Worm (Caenorhabditis elegans) whole organism, L3 larva: ENCODE data around the gene sru-38.
A peak's percentile ranks its signal among the peaks of the same experiment; 100 is the strongest.

Experiments
- R02D3.7 ChIP-seq: fragments of 150-350 bp; optimal IDR thresholded peaks from 2 replicates; lab custom pipeline; 2014; ENCODE audit warnings: missing biosample characterization, missing genetic modification characterization
- ZK546.5 ChIP-seq: sonication (generic microtip); optimal IDR thresholded peaks from 2 replicates; lab custom pipeline; 2017; ENCODE audit warnings: missing biosample characterization, missing genetic modification characterization
- aly-2 ChIP-seq: fragments of 150-350 bp; optimal IDR thresholded peaks from 2 replicates; lab custom pipeline; 2014; ENCODE audit warnings: missing biosample characterization, missing genetic modification characterization
- ama-1 ChIP-seq: fragments of 150-350 bp; optimal IDR thresholded peaks from 2 replicates; lab custom pipeline; 2018
- ceh-16 ChIP-seq: sonication (generic microtip); optimal IDR thresholded peaks from 2 replicates; lab custom pipeline; 2017; ENCODE audit warnings: missing biosample characterization, missing genetic modification characterization
- ceh-28 ChIP-seq: fragments of 150-350 bp; optimal IDR thresholded peaks from 2 replicates; lab custom pipeline; 2014; ENCODE audit warnings: missing biosample characterization, missing genetic modification reagents, missing genetic modification characterization
- ceh-82 ChIP-seq: fragments of 150-350 bp; optimal IDR thresholded peaks from 2 replicates; lab custom pipeline; 2014; ENCODE audit warnings: missing biosample characterization, missing genetic modification characterization
- daf-12 ChIP-seq: fragments of 150-350 bp; optimal IDR thresholded peaks from 2 replicates; lab custom pipeline; 2014; ENCODE audit warnings: missing biosample characterization, missing genetic modification reagents, missing genetic modification characterization
- egl-5 ChIP-seq: fragments of 150-350 bp; optimal IDR thresholded peaks from 2 replicates; lab custom pipeline; 2017; ENCODE audit warnings: missing biosample characterization, missing genetic modification reagents, missing genetic modification characterization, inconsistent platforms
- elt-1 ChIP-seq: fragments of 150-350 bp; optimal IDR thresholded peaks from 2 replicates; lab custom pipeline; 2014; ENCODE audit warnings: missing biosample characterization, missing genetic modification characterization
- elt-2 ChIP-seq: sonication (generic microtip); optimal IDR thresholded peaks from 2 replicates; lab custom pipeline; 2016; ENCODE audit warnings: missing genetic modification reagents, mild to moderate bottlenecking, missing genetic modification characterization, missing compliant biosample characterization
- elt-3 ChIP-seq, 3 experiments: fragments of 150-350 bp in 1 of 3; sonication (generic microtip) in 2 of 3; optimal IDR thresholded peaks; 2 replicates in 2 of 3; 4 replicates in 1 of 3; lab custom pipeline; 2014 to 2017; ENCODE audit warnings: missing biosample characterization in 3 of 3, missing genetic modification characterization in 3 of 3
- eor-1 ChIP-seq, 2 experiments: fragments of 150-350 bp; optimal IDR thresholded peaks; 2 replicates each; lab custom pipeline; 2014 to 2018; ENCODE audit warnings: missing biosample characterization in 2 of 2, missing genetic modification characterization in 2 of 2
- fkh-10 ChIP-seq: sonication (generic microtip); optimal IDR thresholded peaks from 2 replicates; lab custom pipeline; 2017; ENCODE audit warnings: missing biosample characterization, missing genetic modification reagents, missing genetic modification characterization
- fkh-2 ChIP-seq: fragments of 150-350 bp; optimal IDR thresholded peaks from 2 replicates; lab custom pipeline; 2014; ENCODE audit warnings: missing biosample characterization, missing genetic modification reagents, missing genetic modification characterization
- fos-1 ChIP-seq: fragments of 150-350 bp; optimal IDR thresholded peaks from 2 replicates; lab custom pipeline; 2014; ENCODE audit warnings: missing biosample characterization, missing genetic modification characterization
- hmg-11 ChIP-seq: sonication (generic microtip); optimal IDR thresholded peaks from 2 replicates; lab custom pipeline; 2016; ENCODE audit warnings: missing genetic modification characterization, missing compliant biosample characterization
- jun-1 ChIP-seq: fragments of 150-350 bp; optimal IDR thresholded peaks from 2 replicates; lab custom pipeline; 2014; ENCODE audit warnings: missing biosample characterization, missing genetic modification reagents, missing genetic modification characterization
- lin-15B ChIP-seq: fragments of 150-350 bp; optimal IDR thresholded peaks from 2 replicates; lab custom pipeline; 2014; ENCODE audit warnings: missing biosample characterization, missing genetic modification characterization
- lin-39 ChIP-seq: fragments of 150-350 bp; optimal IDR thresholded peaks from 2 replicates; lab custom pipeline; 2018; ENCODE audit warnings: missing biosample characterization, missing genetic modification reagents, missing genetic modification characterization
- lsy-12 ChIP-seq: sonication (generic microtip); optimal IDR thresholded peaks from 2 replicates; lab custom pipeline; 2016; ENCODE audit warnings: mild to moderate bottlenecking, missing genetic modification characterization, missing compliant biosample characterization
- mml-1 ChIP-seq: fragments of 150-350 bp; sonication (generic microtip); optimal IDR thresholded peaks from 3 replicates; lab custom pipeline; 2014; ENCODE audit warnings: missing biosample characterization, missing genetic modification characterization
- nfya-1 ChIP-seq: sonication (generic microtip); optimal IDR thresholded peaks from 2 replicates; lab custom pipeline; 2017; ENCODE audit warnings: missing genetic modification characterization, mild to moderate bottlenecking, missing compliant biosample characterization, antibody characterized with exemption, moderate library complexity; ENCODE audit not compliant: insufficient read depth
- nhr-11 ChIP-seq: fragments of 150-350 bp; optimal IDR thresholded peaks from 2 replicates; lab custom pipeline; 2014; ENCODE audit warnings: missing biosample characterization, missing genetic modification characterization
- nhr-12 ChIP-seq: fragments of 150-350 bp; optimal IDR thresholded peaks from 2 replicates; lab custom pipeline; 2014; ENCODE audit warnings: missing biosample characterization, missing genetic modification characterization
- nhr-23 ChIP-seq: fragments of 150-350 bp; optimal IDR thresholded peaks from 2 replicates; lab custom pipeline; 2014; ENCODE audit warnings: missing biosample characterization, missing genetic modification reagents, missing genetic modification characterization
- nhr-237 ChIP-seq: fragments of 150-350 bp; optimal IDR thresholded peaks from 2 replicates; lab custom pipeline; 2014; ENCODE audit warnings: missing biosample characterization, missing genetic modification characterization
- nhr-25 ChIP-seq: sonication (generic microtip); optimal IDR thresholded peaks from 2 replicates; lab custom pipeline; 2017; ENCODE audit warnings: missing biosample characterization, missing genetic modification characterization
- nhr-28 ChIP-seq: fragments of 150-350 bp; optimal IDR thresholded peaks from 2 replicates; lab custom pipeline; 2014; ENCODE audit warnings: missing biosample characterization, missing genetic modification characterization
- nhr-43 ChIP-seq: sonication (generic microtip); optimal IDR thresholded peaks from 2 replicates; lab custom pipeline; 2016; ENCODE audit warnings: mild to moderate bottlenecking, missing genetic modification characterization, missing compliant biosample characterization; ENCODE audit not compliant: poor library complexity, severe bottlenecking
- nhr-67 ChIP-seq: fragments of 150-350 bp; optimal IDR thresholded peaks from 2 replicates; lab custom pipeline; 2014; ENCODE audit warnings: missing biosample characterization, missing genetic modification characterization
- nhr-76 ChIP-seq: fragments of 150-350 bp; sonication (generic microtip); optimal IDR thresholded peaks from 5 replicates; lab custom pipeline; 2014; ENCODE audit warnings: missing biosample characterization, missing genetic modification characterization
- nhr-77 ChIP-seq: fragments of 150-350 bp; optimal IDR thresholded peaks from 2 replicates; lab custom pipeline; 2014; ENCODE audit warnings: missing biosample characterization, missing genetic modification characterization
- pha-4 ChIP-seq: fragments of 150-350 bp; optimal IDR thresholded peaks from 2 replicates; lab custom pipeline; 2014; ENCODE audit warnings: missing biosample characterization, missing genetic modification reagents, missing genetic modification characterization
- pqm-1 ChIP-seq: fragments of 150-350 bp; optimal IDR thresholded peaks from 2 replicates; lab custom pipeline; 2017; ENCODE audit warnings: missing biosample characterization, missing genetic modification characterization, inconsistent platforms
- skn-1 ChIP-seq: fragments of 150-350 bp; optimal IDR thresholded peaks from 2 replicates; lab custom pipeline; 2014; ENCODE audit warnings: missing biosample characterization, missing genetic modification characterization
- snpc-4 ChIP-seq: fragments of 150-350 bp; optimal IDR thresholded peaks from 2 replicates; lab custom pipeline; 2014; ENCODE audit warnings: missing biosample characterization, missing genetic modification characterization
- tbx-2 ChIP-seq: sonication (generic microtip); optimal IDR thresholded peaks from 2 replicates; lab custom pipeline; 2016; ENCODE audit warnings: mild to moderate bottlenecking, missing genetic modification characterization, missing compliant biosample characterization
- unc-39 ChIP-seq: sonication (generic microtip); optimal IDR thresholded peaks from 4 replicates; lab custom pipeline; 2017; ENCODE audit warnings: missing biosample characterization, missing genetic modification characterization
- unc-62 ChIP-seq: fragments of 150-350 bp; sonication (generic microtip); optimal IDR thresholded peaks from 4 replicates; lab custom pipeline; 2014; ENCODE audit warnings: missing biosample characterization, missing genetic modification reagents, missing genetic modification characterization
- zag-1 ChIP-seq: fragments of 150-350 bp; optimal IDR thresholded peaks from 2 replicates; lab custom pipeline; 2014; ENCODE audit warnings: missing biosample characterization, missing genetic modification characterization
- ztf-11 ChIP-seq: fragments of 150-350 bp; optimal IDR thresholded peaks from 2 replicates; lab custom pipeline; 2014; ENCODE audit warnings: missing biosample characterization, missing genetic modification characterization
- ztf-4 ChIP-seq: fragments of 150-350 bp; optimal IDR thresholded peaks from 2 replicates; lab custom pipeline; 2014; ENCODE audit warnings: missing biosample characterization, missing genetic modification characterization

Gene sru-38

ce11 chrV:9860337-9860736 is 24.5 kb upstream of the sru-38 start:
- TF ChIP-seq lsy-12 (peak; percentile 80), ztf-4 (no peak), nfya-1 (tag; lab: Kevin White, UChicago) (peak; percentile 99), nhr-76 (tag; lab: Kevin White, UChicago) (no peak)

ce11 chrV:9859863-9860262 is 24.0 kb upstream of the sru-38 start, which contains the start of gene lsy-12:
Gene lsy-12, minus strand, starts transcription at chrV:9859963.
- TF ChIP-seq pqm-1 (tag; lab: Kevin White, UChicago), result no peak
- TF ChIP-seq skn-1, result no peak
- no peak for TF ChIP-seq daf-12 (tag; lab: Kevin White, UChicago)
- TF ChIP-seq unc-62 (GFP tag; lab: Kevin White, UChicago), result no peak
- TF ChIP-seq lin-15B (tag; lab: Kevin White, UChicago), result no peak
- TF ChIP-seq eor-1 (tag; optimal IDR thresholded peaks at IDR 0.05; lab: Kevin White, UChicago), result no peak
- no peak for TF ChIP-seq elt-3 (tag; optimal IDR thresholded peaks at IDR 0.05; lab: Kevin White, UChicago)
- TF ChIP-seq elt-1 (tag; lab: Kevin White, UChicago), result no peak
- TF ChIP-seq nhr-237 (tag; lab: Kevin White, UChicago), result no peak
- no peak for TF ChIP-seq fos-1
- no peak for TF ChIP-seq nhr-67 (tag; lab: Kevin White, UChicago)
- no peak for TF ChIP-seq nhr-25 (tag; lab: Kevin White, UChicago)
- no peak for TF ChIP-seq hmg-11 (tag; lab: Kevin White, UChicago)
- no peak for TF ChIP-seq ceh-16 (tag; lab: Kevin White, UChicago)
- no peak for TF ChIP-seq ZK546.5 (tag; lab: Kevin White, UChicago)
- TF ChIP-seq fkh-2 (tag; lab: Kevin White, UChicago), result no peak

ce11 chrV:9856978-9857377 is 21.1 kb upstream of the sru-38 start:
- TF ChIP-seq ztf-11 (tag; lab: Kevin White, UChicago) (no peak), elt-2 (tag; lab: Kevin White, UChicago) (peak; percentile 60), ama-1 (no peak), ZK546.5 (tag; lab: Kevin White, UChicago) (no peak), lin-39 (tag; lab: Kevin White, UChicago) (no peak), nhr-11 (no peak)

- TF ChIP-seq ZK546.5 (tag; lab: Kevin White, UChicago) (no peak), ceh-16 (tag; lab: Kevin White, UChicago) (no peak), pha-4 (tag; lab: Kevin White, UChicago) (peak; percentile 29), tbx-2 (tag; lab: Kevin White, UChicago) (no peak), fkh-2 (tag; lab: Kevin White, UChicago) (no peak), egl-5 (no peak), mml-1 (tag; lab: Kevin White, UChicago) (no peak), ceh-82 (tag; lab: Kevin White, UChicago) (no peak), nhr-28 (tag; lab: Kevin White, UChicago) (no peak), jun-1 (tag; lab: Kevin White, UChicago) (no peak), ceh-28 (tag; lab: Kevin White, UChicago) (no peak), R02D3.7 (tag; lab: Kevin White, UChicago) (no peak), lsy-12 (no peak), pqm-1 (tag; lab: Kevin White, UChicago) (peak; percentile 18), lin-15B (tag; lab: Kevin White, UChicago) (no peak), zag-1 (tag; lab: Kevin White, UChicago) (no peak), nfya-1 (tag; lab: Kevin White, UChicago) (peak; percentile 54), unc-39 (tag; lab: Kevin White, UChicago) (no peak), unc-62 (GFP tag; lab: Kevin White, UChicago) (no peak), elt-2 (tag; lab: Kevin White, UChicago) (no peak), lin-39 (tag; lab: Kevin White, UChicago) (no peak), nhr-237 (tag; lab: Kevin White, UChicago) (no peak), fkh-10 (GFP tag; lab: Kevin White, UChicago) (no peak), nhr-12 (tag; lab: Kevin White, UChicago) (no peak), nhr-43 (tag; lab: Kevin White, UChicago) (no peak), elt-3 (tag; optimal IDR thresholded peaks at IDR 0.05; lab: Kevin White, UChicago) (no peak), elt-1 (tag; lab: Kevin White, UChicago) (no peak), snpc-4 (no peak), ztf-11 (tag; lab: Kevin White, UChicago) (no peak), nhr-23 (tag; lab: Kevin White, UChicago) (peak; percentile 8), nhr-25 (tag; lab: Kevin White, UChicago) (no peak), nhr-77 (tag; lab: Kevin White, UChicago) (no peak), hmg-11 (tag; lab: Kevin White, UChicago) (peak; percentile 69), fos-1 (no peak), aly-2 (tag; lab: Kevin White, UChicago) (no peak), nhr-76 (tag; lab: Kevin White, UChicago) (no peak), ama-1 (no peak)
Measured at ce11 chrV:9855920-9856852, 20.3 kb upstream of the sru-38 start.
